Worm (Caenorhabditis elegans) whole organism, L4 larva: Measurements from ENCODE around the gene lron-5.
A peak's percentile ranks its signal among the peaks of the same experiment; 100 is the strongest.

ENCODE experiments used
- T20F7.1 ChIP-seq: fragments of 200-800 bp; sonication (Bioruptor generic); optimal IDR thresholded peaks from 2 replicates; lab custom pipeline; 2018; ENCODE audit warnings: mild to moderate bottlenecking, missing genetic modification characterization, missing compliant biosample characterization
- Y75B8A.6 ChIP-seq: fragments of 200-800 bp; sonication (Bioruptor generic); IDR thresholded peaks from 2 replicates; pipeline ENCODE4 v1.3.6; 2022; ENCODE audit warnings: missing genetic modification reagents, missing genetic modification characterization, missing compliant biosample characterization
- aha-1 ChIP-seq: fragments of 150-350 bp; peaks from one replicate; lab custom pipeline; 2014; ENCODE audit warnings: missing biosample characterization, missing genetic modification characterization
- ama-1 ChIP-seq: fragments of 150-350 bp; optimal IDR thresholded peaks from 2 replicates; lab custom pipeline; 2014; ENCODE audit warnings: inconsistent platforms, mixed read lengths
- ceh-32 ChIP-seq: sonication (generic microtip); optimal IDR thresholded peaks from 2 replicates; lab custom pipeline; 2016; ENCODE audit warnings: mild to moderate bottlenecking, missing genetic modification characterization, missing compliant biosample characterization; ENCODE audit not compliant: poor library complexity
- ceh-62 ChIP-seq: sonication (generic microtip); optimal IDR thresholded peaks from 2 replicates; lab custom pipeline; 2017; ENCODE audit warnings: missing biosample characterization, missing genetic modification characterization
- cey-2 ChIP-seq: sonication (generic microtip); optimal IDR thresholded peaks from 3 replicates; lab custom pipeline; 2017; ENCODE audit warnings: missing genetic modification characterization, mild to moderate bottlenecking, missing compliant biosample characterization, antibody characterized with exemption, borderline replicate concordance; ENCODE audit not compliant: insufficient read depth
- daf-16 ChIP-seq, 3 experiments: sonication (generic microtip); optimal IDR thresholded peaks; 2 replicates each; lab custom pipeline; 2016 to 2017; ENCODE audit warnings: missing genetic modification characterization in 3 of 3, missing genetic modification reagents in 3 of 3, mild to moderate bottlenecking in 2 of 3, missing compliant biosample characterization in 2 of 3, missing biosample characterization in 1 of 3, moderate library complexity in 1 of 3
- dmd-6 ChIP-seq: fragments of 200-800 bp; sonication (Bioruptor generic); IDR thresholded peaks from 2 replicates; pipeline ENCODE4 v1.3.6; 2022; ENCODE audit warnings: missing genetic modification reagents, missing genetic modification characterization, missing compliant biosample characterization
- dmd-9 ChIP-seq: fragments of 200-800 bp; sonication (Bioruptor generic); IDR thresholded peaks from 2 replicates; pipeline ENCODE4 v1.3.6; 2022; ENCODE audit warnings: missing genetic modification reagents, missing genetic modification characterization, missing compliant biosample characterization
- egl-27 ChIP-seq: sonication (generic microtip); optimal IDR thresholded peaks from 3 replicates; lab custom pipeline; 2017; ENCODE audit warnings: missing biosample characterization, missing genetic modification reagents, missing genetic modification characterization
- egl-43 ChIP-seq: fragments of 200-800 bp; sonication (Bioruptor generic); IDR thresholded peaks from 2 replicates; pipeline ENCODE4 v1.3.6; 2022; ENCODE audit warnings: missing genetic modification reagents, missing genetic modification characterization, missing compliant biosample characterization
- fkh-10 ChIP-seq: fragments of 150-350 bp; optimal IDR thresholded peaks from 2 replicates; lab custom pipeline; 2014; ENCODE audit warnings: missing biosample characterization, missing genetic modification reagents, missing genetic modification characterization
- fos-1 ChIP-seq: fragments of 150-350 bp; optimal IDR thresholded peaks from 2 replicates; lab custom pipeline; 2014; ENCODE audit warnings: missing biosample characterization, missing genetic modification characterization
- hif-1 ChIP-seq, 2 experiments: sonication (generic microtip); optimal IDR thresholded peaks; 2 replicates each; lab custom pipeline; 2016 to 2017; ENCODE audit warnings: missing compliant biosample characterization in 2 of 2, missing genetic modification characterization in 2 of 2, missing genetic modification reagents in 2 of 2, missing genotype in 2 of 2, mild to moderate bottlenecking in 1 of 2
- hlh-30 ChIP-seq: sonication (generic microtip); optimal IDR thresholded peaks from 2 replicates; lab custom pipeline; 2017; ENCODE audit warnings: antibody characterized with exemption, mild to moderate bottlenecking, missing genetic modification characterization, missing compliant biosample characterization; ENCODE audit not compliant: insufficient read depth
- jun-1 ChIP-seq: fragments of 150-350 bp; optimal IDR thresholded peaks from 2 replicates; lab custom pipeline; 2014; ENCODE audit warnings: missing biosample characterization, missing genetic modification reagents, missing genetic modification characterization
- lin-1 ChIP-seq: fragments of 200-800 bp; sonication (Bioruptor generic); IDR thresholded peaks from 2 replicates; pipeline ENCODE4 v1.3.6; 2022; ENCODE audit warnings: missing genetic modification reagents, missing genetic modification characterization, missing compliant biosample characterization
- lin-15B ChIP-seq: fragments of 150-350 bp; sonication (generic microtip); optimal IDR thresholded peaks from 3 replicates; lab custom pipeline; 2014; ENCODE audit warnings: missing biosample characterization, missing genetic modification characterization
- lin-38 ChIP-seq: fragments of 200-800 bp; sonication (Bioruptor generic); IDR thresholded peaks from 2 replicates; pipeline ENCODE4 v1.3.6; 2022; ENCODE audit warnings: missing genetic modification reagents, missing genetic modification characterization, missing compliant biosample characterization
- lir-3 ChIP-seq: sonication (generic microtip); optimal IDR thresholded peaks from 2 replicates; lab custom pipeline; 2016; ENCODE audit warnings: mild to moderate bottlenecking, missing genetic modification characterization, missing compliant biosample characterization
- lsy-2 ChIP-seq, 2 experiments: fragments of 150-350 bp in 1 of 2; sonication (generic microtip) in 1 of 2; optimal IDR thresholded peaks; 2 replicates each; lab custom pipeline; 2014 to 2017; ENCODE audit warnings: missing biosample characterization in 2 of 2, missing genetic modification characterization in 2 of 2
- mdl-1 ChIP-seq, 2 experiments: fragments of 150-350 bp in 1 of 2; sonication (generic microtip) in 1 of 2; optimal IDR thresholded peaks; 2 replicates each; lab custom pipeline; 2014 to 2017; ENCODE audit warnings: missing biosample characterization in 2 of 2, missing genetic modification characterization in 2 of 2
- mep-1 ChIP-seq: fragments of 150-350 bp; sonication (generic microtip); optimal IDR thresholded peaks from 3 replicates; lab custom pipeline; 2014; ENCODE audit warnings: missing biosample characterization, missing genetic modification characterization
- mes-2 ChIP-seq: sonication (generic microtip); optimal IDR thresholded peaks from 2 replicates; lab custom pipeline; 2016; ENCODE audit warnings: missing genotype, mild to moderate bottlenecking, missing genetic modification characterization, missing compliant biosample characterization; ENCODE audit not compliant: poor library complexity, severe bottlenecking
- mxl-3 ChIP-seq: fragments of 200-800 bp; sonication (Bioruptor generic); optimal IDR thresholded peaks from 2 replicates; lab custom pipeline; 2018; ENCODE audit warnings: mild to moderate bottlenecking, missing genetic modification characterization, missing compliant biosample characterization
- nhr-10 ChIP-seq: fragments of 150-350 bp; optimal IDR thresholded peaks from 2 replicates; lab custom pipeline; 2014; ENCODE audit warnings: missing biosample characterization, missing genetic modification characterization
- nhr-11 ChIP-seq: fragments of 150-350 bp; optimal IDR thresholded peaks from 2 replicates; lab custom pipeline; 2014; ENCODE audit warnings: missing biosample characterization, missing genetic modification characterization
- nhr-25 ChIP-seq: sonication (generic microtip); optimal IDR thresholded peaks from 2 replicates; lab custom pipeline; 2017; ENCODE audit warnings: missing genetic modification characterization, mild to moderate bottlenecking, missing compliant biosample characterization, antibody characterized with exemption, moderate library complexity, borderline replicate concordance; ENCODE audit not compliant: insufficient read depth
- nhr-28 ChIP-seq: fragments of 150-350 bp; optimal IDR thresholded peaks from 2 replicates; lab custom pipeline; 2014; ENCODE audit warnings: missing biosample characterization, missing genetic modification characterization
- nhr-41 ChIP-seq: fragments of 200-800 bp; sonication (Bioruptor generic); IDR thresholded peaks from 2 replicates; pipeline ENCODE4 v1.3.6; 2022; ENCODE audit warnings: missing genetic modification reagents, missing genetic modification characterization, missing compliant biosample characterization
- nhr-42 ChIP-seq: fragments of 200-800 bp; sonication (Bioruptor generic); IDR thresholded peaks from 2 replicates; pipeline ENCODE4 v1.3.6; 2022; ENCODE audit warnings: missing genetic modification characterization, missing compliant biosample characterization
- nhr-48 ChIP-seq: sonication (generic microtip); optimal IDR thresholded peaks from 2 replicates; lab custom pipeline; 2016; ENCODE audit warnings: mild to moderate bottlenecking, missing genetic modification characterization, missing compliant biosample characterization
- nhr-76 ChIP-seq: fragments of 150-350 bp; optimal IDR thresholded peaks from 2 replicates; lab custom pipeline; 2014; ENCODE audit warnings: missing biosample characterization, missing genetic modification characterization
- pha-4 ChIP-seq, 2 experiments: fragments of 150-350 bp in 1 of 2; fragments of 200-800 bp in 1 of 2; sonication (Bioruptor generic) in 1 of 2; IDR thresholded peaks in 1 of 2; optimal IDR thresholded peaks in 1 of 2; 2 replicates each; pipeline versions ENCODE4 v1.3.6 to Lab custom; 2014 to 2022; ENCODE audit warnings: missing genetic modification characterization in 2 of 2, missing genetic modification reagents in 2 of 2, missing biosample characterization in 1 of 2, missing compliant biosample characterization in 1 of 2
- rbr-2 ChIP-seq: sonication (generic microtip); optimal IDR thresholded peaks from 2 replicates; lab custom pipeline; 2016; ENCODE audit warnings: missing genotype, missing genetic modification characterization, missing compliant biosample characterization
- spr-1 ChIP-seq: sonication (generic microtip); optimal IDR thresholded peaks from 2 replicates; lab custom pipeline; 2016; ENCODE audit warnings: mild to moderate bottlenecking, missing genetic modification characterization, missing compliant biosample characterization
- unc-130 ChIP-seq: sonication (generic microtip); optimal IDR thresholded peaks from 2 replicates; lab custom pipeline; 2016; ENCODE audit warnings: missing genetic modification reagents, missing genetic modification characterization, missing compliant biosample characterization
- unc-62 ChIP-seq, 3 experiments: fragments of 150-350 bp in 1 of 3; sonication (generic microtip); optimal IDR thresholded peaks in 2 of 3; peaks in 1 of 3; 1 replicate in 1 of 3; 2 replicates in 2 of 3; lab custom pipeline; 2014 to 2017; ENCODE audit warnings: missing biosample characterization in 3 of 3, missing genetic modification characterization in 3 of 3, missing genetic modification reagents in 3 of 3, missing genotype in 1 of 3
- ztf-7 ChIP-seq: fragments of 150-350 bp; optimal IDR thresholded peaks from 2 replicates; lab custom pipeline; 2014; ENCODE audit warnings: missing biosample characterization, missing genetic modification characterization

Gene lron-5

DNA sequence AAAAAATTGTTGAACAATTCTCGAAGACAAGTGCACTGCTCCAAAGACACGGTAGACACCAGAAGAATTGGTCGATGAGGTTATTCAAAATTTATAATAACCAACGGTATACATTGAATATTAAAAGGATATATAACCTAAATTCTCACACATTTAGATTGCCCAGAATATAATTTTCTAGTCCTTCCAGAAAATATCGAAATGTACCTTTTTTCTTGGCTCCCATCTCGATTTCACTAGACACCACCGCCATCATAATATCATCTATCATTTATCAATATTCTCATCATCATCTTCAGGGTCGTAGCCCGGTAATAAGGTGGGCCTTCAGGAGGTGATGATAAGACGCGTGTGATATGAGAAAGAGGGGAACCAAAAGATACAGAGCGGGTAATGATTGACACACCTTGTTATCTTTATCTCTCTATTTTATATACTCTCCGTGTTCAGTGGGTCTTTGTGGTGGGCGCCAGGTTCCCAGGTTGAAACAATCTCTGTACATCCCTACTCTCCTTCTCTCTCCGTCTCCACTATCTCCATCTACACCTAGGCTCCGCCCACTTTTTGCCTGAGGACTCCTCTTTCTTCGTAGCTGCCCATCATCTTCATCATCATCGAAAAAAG, 22.6 kb upstream of the lron-5 start, which contains the start of gene mab-21 (continued):
- no peak for TF ChIP-seq Y75B8A.6 (GFP tag; lab: Robert Waterston, UW)
- TF ChIP-seq nhr-48, result no peak
- TF ChIP-seq, all 104 proteins: peak for 8

DNA sequence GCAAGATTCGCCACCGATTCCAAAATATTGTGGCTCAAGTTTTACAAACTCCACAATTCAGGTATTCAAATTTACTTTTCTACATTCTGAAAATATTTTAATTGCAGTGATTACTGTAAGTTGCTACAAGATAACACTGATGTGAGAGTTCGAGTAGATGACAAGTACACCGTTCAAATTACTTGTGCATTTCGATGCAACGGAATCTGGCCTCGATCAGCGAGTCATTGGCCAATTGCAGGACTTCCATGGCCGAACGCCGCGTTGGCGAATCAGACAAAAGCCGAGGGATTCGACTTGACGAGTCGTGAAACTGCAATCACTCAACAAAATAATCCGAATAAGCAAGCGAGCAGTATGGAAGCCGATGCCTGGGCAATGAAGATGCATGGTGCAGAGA, 21.5 kb upstream of the lron-5 start:
- TF ChIP-seq egl-27 (tag; lab: Kevin White, UChicago) (no peak), unc-62 (GFP tag; optimal IDR thresholded peaks at IDR 0.05 in 1 of 2; lab: Kevin White, UChicago) (peak in 1 of 2 experiments; percentile 95), unc-62 (tag; optimal IDR thresholded peaks at IDR 0.05; lab: Kevin White, UChicago) (no peak), dmd-6 (no peak), T20F7.1 (GFP tag; lab: Kevin White, UChicago) (no peak), nhr-11 (tag; lab: Kevin White, UChicago) (no peak), dmd-9 (GFP tag; lab: Robert Waterston, UW) (no peak), aha-1 (tag; lab: Kevin White, UChicago) (peak; percentile 74), fos-1 (no peak), Y75B8A.6 (GFP tag; lab: Robert Waterston, UW) (no peak), cey-2 (tag; lab: Kevin White, UChicago) (no peak), ceh-32 (tag; lab: Kevin White, UChicago) (no peak), egl-43 (no peak)

DNA sequence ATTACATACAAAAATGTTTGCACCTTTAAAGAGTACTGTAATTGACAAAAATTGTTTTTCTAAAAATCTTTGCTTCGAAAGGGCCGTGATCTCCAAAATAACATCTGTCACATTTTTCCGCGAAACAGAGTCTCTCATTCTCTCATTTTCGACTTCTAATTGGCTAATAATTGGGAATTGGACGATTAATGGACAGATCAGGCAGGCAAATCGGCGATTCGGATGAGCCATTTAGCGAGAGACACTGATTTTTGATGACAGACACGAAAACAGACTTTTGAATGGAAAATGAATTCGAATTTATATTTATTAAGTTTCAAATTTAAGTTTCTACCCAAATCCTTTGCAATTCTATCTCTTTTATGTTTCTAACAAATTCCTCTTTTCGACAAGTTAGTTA, 19.0 kb upstream of the lron-5 start:
- no peak for TF ChIP-seq lin-1
- no peak for TF ChIP-seq lir-3 (tag; lab: Kevin White, UChicago)
- TF ChIP-seq ztf-7 (tag; lab: Kevin White, UChicago), result no peak
- no peak for TF ChIP-seq hif-1 (tag; optimal IDR thresholded peaks at IDR 0.05; lab: Kevin White, UChicago)
- TF ChIP-seq lsy-2 (tag; optimal IDR thresholded peaks at IDR 0.05; lab: Kevin White, UChicago), result no peak
- TF ChIP-seq lin-15B (tag; lab: Kevin White, UChicago), result no peak
- TF ChIP-seq unc-130 (GFP tag; lab: Kevin White, UChicago), result no peak
- no peak for TF ChIP-seq ceh-62 (tag; lab: Kevin White, UChicago)
- no peak for TF ChIP-seq nhr-76
- no peak for TF ChIP-seq nhr-42 (GFP tag; lab: Robert Waterston, UW)
- no peak for TF ChIP-seq ama-1
- no peak for TF ChIP-seq cey-2 (tag; lab: Kevin White, UChicago)
- TF ChIP-seq mxl-3, result no peak
- no peak for TF ChIP-seq egl-43
- TF ChIP-seq spr-1 (tag; lab: Kevin White, UChicago), result no peak
- TF ChIP-seq jun-1 (tag; lab: Kevin White, UChicago), result no peak
- TF ChIP-seq nhr-41, result no peak
- no peak for TF ChIP-seq lin-38 (GFP tag; lab: Robert Waterston, UW)
- TF ChIP-seq nhr-10 (tag; lab: Kevin White, UChicago), result no peak

DNA sequence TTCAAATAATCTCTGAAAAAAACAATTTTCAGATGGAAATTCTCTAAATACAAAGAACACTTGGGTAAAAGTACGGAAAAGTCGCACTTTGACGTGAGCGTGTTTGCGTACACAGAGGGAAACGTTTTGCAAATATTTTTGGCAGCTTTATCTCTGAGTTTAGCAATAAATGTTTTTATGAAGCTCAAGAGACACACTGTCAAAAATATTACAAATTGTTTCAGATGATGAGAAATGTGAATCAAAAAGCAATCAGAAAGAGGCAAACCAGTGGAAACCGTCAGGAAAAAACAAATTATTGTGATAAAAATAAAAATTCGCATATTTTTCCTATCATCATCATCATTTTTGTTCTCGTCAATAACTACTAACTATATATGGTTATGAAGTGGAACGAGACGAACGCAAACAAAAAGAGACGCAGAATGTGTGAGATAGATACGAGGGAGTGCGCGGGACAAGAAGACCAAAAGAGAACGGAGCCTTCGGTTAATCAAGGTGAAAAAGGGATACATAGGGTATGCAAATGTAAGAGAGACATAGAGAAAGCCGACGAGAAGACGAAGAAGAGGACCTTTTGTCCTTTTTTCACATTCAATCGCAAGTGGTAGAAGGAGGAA, 10.4 kb upstream of the lron-5 start, which contains the start of gene sel-2:
TSS of gene sel-2 (minus strand) at position 51 of the 620 bp plus-strand sequence.
- TF ChIP-seq hlh-30 (tag; lab: Kevin White, UChicago) (peak; percentile 11), mes-2 (tag; lab: Kevin White, UChicago) (peak; percentile 8), nhr-28 (peak; percentile 34), fkh-10 (peak; percentile 78), rbr-2 (peak; percentile 31), nhr-25 (tag; lab: Kevin White, UChicago) (no peak), mep-1 (tag; lab: Kevin White, UChicago) (peak; percentile 25), lsy-2 (tag; optimal IDR thresholded peaks at IDR 0.05; lab: Kevin White, UChicago) (peak in 1 of 2 experiments; percentile 34), unc-62 (GFP tag; optimal IDR thresholded peaks at IDR 0.05 in 1 of 2; lab: Kevin White, UChicago) (peak in 1 of 2 experiments; percentile 34), unc-62 (tag; optimal IDR thresholded peaks at IDR 0.05; lab: Kevin White, UChicago) (no peak), daf-16 (GFP tag; optimal IDR thresholded peaks at IDR 0.05; lab: Kevin White, UChicago) (no peak), daf-16 (tag; optimal IDR thresholded peaks at IDR 0.05; lab: Kevin White, UChicago) (peak; percentile 60), mdl-1 (tag; optimal IDR thresholded peaks at IDR 0.05; lab: Kevin White, UChicago) (no peak), pha-4 (GFP tag; IDR thresholded peaks at IDR 0.05; lab: Robert Waterston, UW) (no peak), pha-4 (tag; optimal IDR thresholded peaks at IDR 0.05; lab: Kevin White, UChicago) (no peak)
